Worm (Caenorhabditis elegans): ENCODE results near the gene ceh-91.

DNA sequence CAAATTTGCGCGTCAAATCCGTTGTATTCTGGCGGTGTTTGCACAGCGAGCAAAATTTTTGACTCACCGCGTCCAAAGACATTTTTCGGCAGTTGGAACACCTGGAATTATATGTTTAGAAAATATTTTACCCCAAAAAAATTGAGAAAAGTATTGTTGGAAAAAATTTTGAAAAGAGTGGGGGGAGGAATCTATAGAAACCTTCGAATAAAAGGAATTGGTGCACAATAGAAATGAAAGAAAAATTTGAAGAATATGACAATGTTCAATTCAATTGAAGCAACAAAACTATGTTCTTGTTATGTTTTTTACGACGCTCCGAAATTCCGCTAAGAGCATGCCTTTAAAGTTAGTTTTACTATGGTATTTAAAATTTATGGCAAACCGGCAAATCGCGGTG, 12.8 kb downstream of the ceh-91 start, which contains the start of gene Y66A7A.7:
- TF ChIP-seq nhr-6 (tag; optimal IDR thresholded peaks at IDR 0.05) (no peak), elt-3 (tag; optimal IDR thresholded peaks at IDR 0.05) (no peak), dmd-4 (tag; optimal IDR thresholded peaks at IDR 0.05) (no peak), mab-5 (tag; optimal IDR thresholded peaks at IDR 0.05) (no peak)
